Worm (Caenorhabditis elegans) whole organism, L4/young adult: Measurements from ENCODE around the gene F42C5.4.
"Not testable (repeated sequence)": the region's sequence is repeated elsewhere in the genome, so short reads cannot be mapped to it uniquely, and the experiment has no call there.

Experiments used
- W03F9.2 ChIP-seq: fragments of 150-350 bp; optimal IDR thresholded peaks from 2 replicates; lab custom pipeline; 2014; ENCODE audit warnings: missing biosample characterization, missing genetic modification characterization
- dao-5 ChIP-seq: sonication (generic microtip); optimal IDR thresholded peaks from 2 replicates; lab custom pipeline; 2016; ENCODE audit warnings: missing genotype, missing genetic modification characterization, moderate library complexity, missing compliant biosample characterization
- him-1 ChIP-seq: sonication (generic microtip); optimal IDR thresholded peaks from 2 replicates; lab custom pipeline; 2016; ENCODE audit warnings: missing genotype, missing genetic modification reagents, missing genetic modification characterization, missing compliant biosample characterization

- TF ChIP-seq W03F9.2, dao-5, him-1 (tag; lab: Kevin White, UChicago): not testable (repeated sequence)
Measured at ce11 chrIV:7247243-7247642, 44.7 kb downstream of the F42C5.4 start, which contains the start of gene D2024.1.
